Worm (Caenorhabditis elegans): Measurements from ENCODE around the gene slc-17.2.
"Not testable (repeated sequence)": the region's sequence is repeated elsewhere in the genome, so short reads cannot be mapped to it uniquely, and the experiment has no call there.

ce11 chrIII:9420231-9420630, 30.3 kb upstream of the slc-17.2 start, which contains the start of gene T26G10.4:
- not testable (repeated sequence) for TF ChIP-seq W03F9.2, him-1 (tag; optimal IDR thresholded peaks at IDR 0.05)
